Fruit fly (Drosophila melanogaster): Measurements from ENCODE around the gene CG5958.

The CG5958 gene

dm6 chr2L:7395813-7396212 is 37.5 kb downstream of the CG5958 start (continued):
- TF ChIP-seq CG10147 (GFP tag; optimal IDR thresholded peaks at IDR 0.05), result peak; percentile 60
- TF ChIP-seq CG31365 (tag; optimal IDR thresholded peaks at IDR 0.05), result no peak
- no peak for TF ChIP-seq Spps (tag; optimal IDR thresholded peaks at IDR 0.05)
- TF ChIP-seq CG8765 (GFP tag; IDR thresholded peaks at IDR 0.05), result no peak
- TF ChIP-seq CG17385 (GFP tag; optimal IDR thresholded peaks at IDR 0.05), result peak; percentile 50
- TF ChIP-seq sisA (GFP tag; IDR thresholded peaks at IDR 0.05), result peak; percentile 52; the same call in 1 of the 2 replicates
- peak; percentile 4 for TF ChIP-seq CG5245 (GFP tag; optimal IDR thresholded peaks at IDR 0.05)
- no peak for TF ChIP-seq ftz-f1 (GFP tag; optimal IDR thresholded peaks at IDR 0.05)
- peak; percentile 23 for TF ChIP-seq sug (tag; optimal IDR thresholded peaks at IDR 0.05)
- peak; percentile 75 for TF ChIP-seq CG7839 (tag; optimal IDR thresholded peaks at IDR 0.05)
- TF ChIP-seq CTCF (GFP tag; optimal IDR thresholded peaks at IDR 0.05), result no peak
- peak; percentile 58 for TF ChIP-seq CG10209 (GFP tag; optimal IDR thresholded peaks at IDR 0.05)
- TF ChIP-seq Chrac-16 (GFP tag; optimal IDR thresholded peaks at IDR 0.05), result no peak
- no peak for TF ChIP-seq zfh2 (GFP tag; optimal IDR thresholded peaks at IDR 0.05)
- TF ChIP-seq bowl (GFP tag; IDR thresholded peaks at IDR 0.05), result no peak
- TF ChIP-seq slou (GFP tag; optimal IDR thresholded peaks at IDR 0.05), result no peak
- peak; percentile 37 for TF ChIP-seq CG18619 (GFP tag; optimal IDR thresholded peaks at IDR 0.05)
- TF ChIP-seq lbe (GFP tag; optimal IDR thresholded peaks at IDR 0.05), result no peak
- TF ChIP-seq B-H2 (GFP tag; optimal IDR thresholded peaks at IDR 0.05), result no peak
- TF ChIP-seq Dip2 (GFP tag; IDR thresholded peaks at IDR 0.05), result no peak
- TF ChIP-seq Oli (tag; optimal IDR thresholded peaks at IDR 0.05), result peak; percentile 65
- peak; percentile 71 for TF ChIP-seq Rfx (GFP tag; IDR thresholded peaks at IDR 0.05)
- TF ChIP-seq Oaz (GFP tag; IDR thresholded peaks at IDR 0.05), result no peak
- no peak for TF ChIP-seq Gug (GFP tag; IDR thresholded peaks at IDR 0.05)
- no peak for TF ChIP-seq Trl (optimal IDR thresholded peaks at IDR 0.05)
- no peak for TF ChIP-seq Trl (GFP tag; optimal IDR thresholded peaks at IDR 0.05)
- no peak for TF ChIP-seq Drgx (GFP tag; IDR thresholded peaks at IDR 0.05)
- TF ChIP-seq sima (GFP tag; optimal IDR thresholded peaks at IDR 0.05), result no peak
- no peak for TF ChIP-seq croc (GFP tag; conservative IDR thresholded peaks at IDR 0.05)
- no peak for TF ChIP-seq CG7745 (tag; optimal IDR thresholded peaks at IDR 0.05)
- TF ChIP-seq oc (tag; optimal IDR thresholded peaks at IDR 0.05), result peak; percentile 52
- TF ChIP-seq CG16863 (GFP tag; optimal IDR thresholded peaks at IDR 0.05), result no peak
- TF ChIP-seq CHES-1-like (GFP tag; optimal IDR thresholded peaks at IDR 0.05), result no peak
- no peak for TF ChIP-seq CG4404 (GFP tag; IDR thresholded peaks at IDR 0.05)
- no peak for TF ChIP-seq CG15696 (tag; optimal IDR thresholded peaks at IDR 0.05)
- TF ChIP-seq lilli (GFP tag; optimal IDR thresholded peaks at IDR 0.05), result peak; percentile 1
- TF ChIP-seq run (tag; optimal IDR thresholded peaks at IDR 0.05), result peak; percentile 29
- TF ChIP-seq caup (GFP tag; optimal IDR thresholded peaks at IDR 0.05; ENCODE audit: severe bottlenecking), result peak; percentile 51
- no peak for TF ChIP-seq lov (optimal IDR thresholded peaks at IDR 0.05)
- TF ChIP-seq lov (GFP tag; IDR thresholded peaks at IDR 0.05), result no peak
- peak in 1 of 2 experiments; percentile 36 for TF ChIP-seq Hr78 (GFP tag; optimal IDR thresholded peaks at IDR 0.05)
- TF ChIP-seq CG9609 (GFP tag; optimal IDR thresholded peaks at IDR 0.05), result no peak
- TF ChIP-seq fru (optimal IDR thresholded peaks at IDR 0.05), result no peak
- peak; percentile 86 for TF ChIP-seq Sox102F (GFP tag; optimal IDR thresholded peaks at IDR 0.05)
- TF ChIP-seq Lim3 (GFP tag; IDR thresholded peaks at IDR 0.05), result no peak
- TF ChIP-seq CG13624 (GFP tag; optimal IDR thresholded peaks at IDR 0.05), result no peak
- peak; percentile 40; the same call in 1 of the 3 replicates for TF ChIP-seq Mrtf (GFP tag; IDR thresholded peaks at IDR 0.05)
- no peak for TF ChIP-seq Myb (GFP tag; optimal IDR thresholded peaks at IDR 0.05)
- TF ChIP-seq ranshi (GFP tag; IDR thresholded peaks at IDR 0.05), result no peak
- TF ChIP-seq E2f1 (GFP tag; IDR thresholded peaks at IDR 0.05), result no peak
- no peak for TF ChIP-seq pros (GFP tag; optimal IDR thresholded peaks at IDR 0.05)
- no peak for TF ChIP-seq CG9876 (GFP tag; optimal IDR thresholded peaks at IDR 0.05)
- TF ChIP-seq CG7372 (GFP tag; IDR thresholded peaks at IDR 0.05), result no peak
- no peak for TF ChIP-seq chinmo (GFP tag; IDR thresholded peaks at IDR 0.05; ENCODE audit: partially characterized antibody)
